Worm (Caenorhabditis elegans): ENCODE results near the gene ttyh-1.

- no peak for TF ChIP-seq tbx-2 (tag; optimal IDR thresholded peaks at IDR 0.05)
- TF ChIP-seq nhr-77 (tag; optimal IDR thresholded peaks at IDR 0.05) = no peak
- no peak for TF ChIP-seq snpc-4 (tag; optimal IDR thresholded peaks at IDR 0.05)
- TF ChIP-seq daf-12 (tag; optimal IDR thresholded peaks at IDR 0.05) = no peak
- no peak for TF ChIP-seq egl-27 (tag; optimal IDR thresholded peaks at IDR 0.05)
- TF ChIP-seq nhr-25 (tag; optimal IDR thresholded peaks at IDR 0.05) = no peak
- no peak for TF ChIP-seq skn-1 (tag; optimal IDR thresholded peaks at IDR 0.05)
These were observed 3.6 kb upstream of the ttyh-1 start for ce11 chrX:11364914-11365313.

Data from whole organism, L3 larva.